Worm (Caenorhabditis elegans) whole organism, young adult: Measurements from ENCODE around the gene set-28.
"Not testable (repeated sequence)": the region's sequence is repeated elsewhere in the genome, so short reads cannot be mapped to it uniquely, and the experiment has no call there.

ENCODE experiments used
- F22D6.2 ChIP-seq: sonication (generic microtip); optimal IDR thresholded peaks from 2 replicates; lab custom pipeline; 2016; ENCODE audit warnings: mild to moderate bottlenecking, missing genetic modification characterization, missing compliant biosample characterization
- F57C9.4 ChIP-seq: sonication (generic microtip); optimal IDR thresholded peaks from 2 replicates; lab custom pipeline; 2017; ENCODE audit warnings: mild to moderate bottlenecking, missing genetic modification characterization, missing compliant biosample characterization
- ZK185.1 ChIP-seq: sonication (generic microtip); optimal IDR thresholded peaks from 2 replicates; lab custom pipeline; 2016; ENCODE audit warnings: mild to moderate bottlenecking, missing genetic modification characterization, missing compliant biosample characterization; ENCODE audit not compliant: poor library complexity, severe bottlenecking
- nfya-1 ChIP-seq: sonication (generic microtip); optimal IDR thresholded peaks from 2 replicates; lab custom pipeline; 2017; ENCODE audit warnings: antibody characterized with exemption, missing compliant biosample characterization, missing genetic modification characterization, borderline replicate concordance; ENCODE audit not compliant: insufficient read depth
- nfya-2 ChIP-seq: fragments of 200-800 bp; sonication (Bioruptor generic); IDR thresholded peaks from 2 replicates; pipeline ENCODE4 v1.3.6; 2022; ENCODE audit warnings: missing genetic modification reagents, missing genetic modification characterization, missing compliant biosample characterization
- nhr-179 ChIP-seq: sonication (generic microtip); optimal IDR thresholded peaks from 2 replicates; lab custom pipeline; 2016; ENCODE audit warnings: mild to moderate bottlenecking, missing genetic modification characterization, missing compliant biosample characterization
- unc-62 ChIP-seq: fragments of 150-350 bp; optimal IDR thresholded peaks from 2 replicates; lab custom pipeline; 2014; ENCODE audit warnings: missing biosample characterization, missing genetic modification reagents, missing genetic modification characterization

ce11 chrX:258540-258939, 43.2 kb upstream of the set-28 start:
- not testable (repeated sequence) for TF ChIP-seq nfya-1 (tag; lab: Kevin White, UChicago); ZK185.1; F22D6.2 (tag; lab: Kevin White, UChicago); unc-62 (GFP tag; lab: Kevin White, UChicago); nfya-2 (GFP tag; lab: Robert Waterston, UW); nhr-179 (tag; lab: Kevin White, UChicago); F57C9.4
